Worm (Caenorhabditis elegans) whole organism, midembryonic: ENCODE results near the gene lact-6.

Source experiments
- cog-1 ChIP-seq: sonication (generic microtip); optimal IDR thresholded peaks from 2 replicates; lab custom pipeline; 2016; ENCODE audit warnings: missing genetic modification characterization, missing compliant biosample characterization
- flt-1 ChIP-seq: fragments of 200-800 bp; sonication (Bioruptor generic); IDR thresholded peaks from 2 replicates; pipeline ENCODE4 v1.3.6; 2022; ENCODE audit warnings: missing genetic modification characterization, missing compliant biosample characterization
- med-1 ChIP-seq: sonication (generic microtip); optimal IDR thresholded peaks from 2 replicates; lab custom pipeline; 2017; ENCODE audit warnings: missing genetic modification characterization, mild to moderate bottlenecking, missing compliant biosample characterization, antibody characterized with exemption, missing genetic modification reagents; ENCODE audit not compliant: insufficient read depth
- tab-1 ChIP-seq: fragments of 200-800 bp; sonication (Bioruptor generic); IDR thresholded peaks from 2 replicates; pipeline ENCODE4 v1.3.6; 2022; ENCODE audit warnings: missing genetic modification characterization, missing compliant biosample characterization

- TF ChIP-seq cog-1 (tag; lab: Kevin White, UChicago) (no peak), flt-1 (GFP tag; lab: Robert Waterston, UW) (no peak), med-1 (GFP tag; lab: Kevin White, UChicago) (no peak), tab-1 (GFP tag; lab: Robert Waterston, UW) (no peak)
Observed at ce11 chrIV:17453200-17453599, 22.0 kb upstream of the lact-6 start.
